Fruit fly (Drosophila melanogaster) whole organism, embryonic: Measurements from ENCODE around the gene qtc.

Experiments used
- CG14014 ChIP-seq: fragments of 200-800 bp; sonication (Bioruptor generic); IDR thresholded peaks from 2 replicates; pipeline ENCODE4 v1.3.6; 2022; ENCODE audit warnings: missing biosample characterization, missing genetic modification characterization
- CG1832 ChIP-seq: fragments of 200-800 bp; sonication (Bioruptor generic); optimal IDR thresholded peaks from 2 replicates; lab custom pipeline; 2017; ENCODE audit warnings: missing biosample characterization, mild to moderate bottlenecking, missing genetic modification characterization, inconsistent platforms
- CG30020 ChIP-seq: fragments of 200-800 bp; optimal IDR thresholded peaks from 2 replicates; lab custom pipeline; 2019; ENCODE audit warnings: missing biosample characterization, mild to moderate bottlenecking, missing genetic modification characterization, moderate library complexity
- CG3407 ChIP-seq: fragments of 200-800 bp; sonication (Bioruptor generic); optimal IDR thresholded peaks from 2 replicates; lab custom pipeline; 2018; ENCODE audit warnings: missing biosample characterization, mild to moderate bottlenecking, missing genetic modification characterization
- CG7928 ChIP-seq: fragments of 200-800 bp; sonication (Bioruptor generic); optimal IDR thresholded peaks from 2 replicates; lab custom pipeline; 2017; ENCODE audit warnings: missing biosample characterization, mild to moderate bottlenecking, missing genetic modification characterization
- Gug ChIP-seq: fragments of 200-800 bp; sonication (Bioruptor generic); IDR thresholded peaks from 4 replicates; pipeline ENCODE4 v1.3.6; 2022; ENCODE audit warnings: missing biosample characterization, missing genetic modification characterization
- Sry-δ ChIP-seq: fragments of 200-800 bp; sonication (Bioruptor generic); optimal IDR thresholded peaks from 2 replicates; lab custom pipeline; 2016; ENCODE audit warnings: missing biosample characterization, missing genetic modification characterization
- Tbp ChIP-seq: fragments of >200 bp; optimal IDR thresholded peaks from 2 replicates; lab custom pipeline; 2018; ENCODE audit warnings: missing biosample characterization, missing genetic modification characterization
- ab ChIP-seq: fragments of 200-800 bp; sonication (Bioruptor generic); optimal IDR thresholded peaks from 2 replicates; lab custom pipeline; 2016; ENCODE audit warnings: missing biosample characterization, missing genetic modification characterization
- bcd ChIP-seq: fragments of 200-800 bp; sonication (Bioruptor generic); optimal IDR thresholded peaks from 2 replicates; lab custom pipeline; 2017; ENCODE audit warnings: missing biosample characterization, mild to moderate bottlenecking, missing genetic modification characterization
- chm ChIP-seq: fragments of 200-800 bp; sonication (Bioruptor generic); IDR thresholded peaks from 2 replicates; pipeline ENCODE4 v1.3.6; 2022; ENCODE audit warnings: missing biosample characterization, missing genetic modification characterization
- scrt ChIP-seq: fragments of 200-800 bp; sonication (Bioruptor generic); optimal IDR thresholded peaks from 2 replicates; lab custom pipeline; 2018; ENCODE audit warnings: missing biosample characterization, mild to moderate bottlenecking, missing genetic modification characterization, moderate library complexity
- ttk ChIP-seq: fragments of 200-800 bp; sonication (Bioruptor generic); IDR thresholded peaks from 2 replicates; pipeline ENCODE4 v2.1.2; 2022; ENCODE audit warnings: missing biosample characterization, missing genetic modification characterization
- wek ChIP-seq: fragments of 200-800 bp; sonication (Bioruptor generic); optimal IDR thresholded peaks from 3 replicates; lab custom pipeline; 2018; ENCODE audit warnings: missing biosample characterization, mild to moderate bottlenecking, missing genetic modification characterization, moderate library complexity

DNA sequence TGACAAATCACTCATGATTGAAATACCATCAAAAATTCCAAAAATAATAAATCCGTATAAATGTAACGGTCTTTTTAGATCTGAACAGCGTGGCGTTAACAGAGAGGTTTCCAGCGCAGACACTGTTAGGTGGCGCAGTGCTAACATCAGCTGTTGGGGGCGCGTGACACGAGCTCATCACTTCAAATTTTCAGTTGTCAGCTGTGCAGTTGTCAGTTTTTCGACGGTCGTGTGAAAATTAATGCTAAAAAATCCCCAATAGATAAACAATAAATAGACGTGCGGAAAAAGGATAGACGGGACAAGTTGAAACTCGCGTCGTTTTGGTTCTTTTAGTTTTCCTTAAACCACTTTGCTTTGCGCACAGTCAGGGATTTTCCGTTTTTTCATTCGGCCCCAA is 35.6 kb downstream of the qtc start, which contains the start of gene CG4230:
- TF ChIP-seq CG3407 (GFP tag; lab: Kevin White, UChicago) (no peak), Tbp (no peak), CG14014 (GFP tag; lab: Robert Waterston, UW) (no peak), chm (GFP tag; lab: Robert Waterston, UW) (peak; percentile 55; the same call in 1 of the 2 replicates), CG7928 (GFP tag; lab: Kevin White, UChicago) (no peak), Sry-δ (GFP tag; lab: Kevin White, UChicago) (peak; percentile 90), ab (GFP tag; lab: Kevin White, UChicago) (no peak), CG30020 (tag; lab: Kevin White, UChicago) (no peak), scrt (GFP tag; lab: Kevin White, UChicago) (no peak), Gug (no peak), bcd (no peak), CG1832 (GFP tag; lab: Kevin White, UChicago) (no peak), ttk (no peak), wek (GFP tag; lab: Kevin White, UChicago) (no peak)
